Fruit fly (Drosophila melanogaster): ENCODE results near the gene CG13280.

dm6 chr2L:16861126-16861525 lies 40.2 kb upstream of the CG13280 start, which contains the start of gene CG6012:
- TF ChIP-seq CG8478 (optimal IDR thresholded peaks at IDR 0.05) (no peak), CTCF (optimal IDR thresholded peaks at IDR 0.05) (no peak)
